Worm (Caenorhabditis elegans) whole organism, young adult: ENCODE results near the gene B0280.7.

Source experiments
- mes-4 ChIP-seq: sonication (generic microtip); optimal IDR thresholded peaks from 2 replicates; lab custom pipeline; 2016; ENCODE audit warnings: missing genotype, missing genetic modification characterization, missing compliant biosample characterization
- nfya-1 ChIP-seq: sonication (generic microtip); optimal IDR thresholded peaks from 2 replicates; lab custom pipeline; 2017; ENCODE audit warnings: antibody characterized with exemption, missing compliant biosample characterization, missing genetic modification characterization, borderline replicate concordance; ENCODE audit not compliant: insufficient read depth
- ztf-22 ChIP-seq: fragments of 200-800 bp; sonication (Bioruptor generic); optimal IDR thresholded peaks from 2 replicates; lab custom pipeline; 2018; ENCODE audit warnings: mild to moderate bottlenecking, missing genetic modification characterization, moderate library complexity, missing compliant biosample characterization

DNA sequence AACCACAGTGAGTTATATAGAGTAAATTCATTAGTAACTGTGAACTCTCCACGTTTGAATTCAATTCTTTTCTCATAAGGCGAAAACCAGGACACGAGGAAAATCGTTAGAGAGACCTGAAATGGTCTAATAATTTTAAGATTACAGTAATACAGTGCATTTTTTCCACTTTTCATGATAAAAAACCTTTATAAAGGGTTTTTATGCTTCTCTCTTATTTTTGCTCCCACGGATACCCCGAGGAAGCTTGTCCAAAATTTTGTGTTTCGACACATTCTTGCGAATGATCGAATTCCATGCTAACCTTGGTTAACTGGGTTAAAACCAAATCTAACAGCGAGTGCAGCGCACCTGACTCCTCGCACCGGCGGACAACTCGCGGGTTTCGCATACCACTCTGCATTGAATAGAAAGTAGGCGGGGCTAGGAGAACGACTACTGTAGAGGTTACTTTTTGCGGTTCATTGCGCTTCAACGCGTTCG, 28.6 kb upstream of the B0280.7 start:
- TF ChIP-seq mes-4 = no peak
- no peak for TF ChIP-seq ztf-22
- TF ChIP-seq nfya-1 (tag; lab: Kevin White, UChicago) = no peak
